Fruit fly (Drosophila melanogaster): Measurements from ENCODE around the gene CG14218.

dm6 chrX:19608042-19608609 is 26.3 kb upstream of the CG14218 start:
- TF ChIP-seq CG3407 (GFP tag; optimal IDR thresholded peaks at IDR 0.05) (no peak), unc-4 (GFP tag; IDR thresholded peaks at IDR 0.05; ENCODE audit: partially characterized antibody) (peak; percentile 32), CG32532 (GFP tag; IDR thresholded peaks at IDR 0.05) (no peak), gem (tag; optimal IDR thresholded peaks at IDR 0.05) (no peak), Myb (GFP tag; optimal IDR thresholded peaks at IDR 0.05) (no peak), sim (GFP tag; IDR thresholded peaks at IDR 0.05) (no peak), tx (GFP tag; optimal IDR thresholded peaks at IDR 0.05) (no peak), CG12155 (GFP tag; optimal IDR thresholded peaks at IDR 0.05) (no peak), CG1792 (GFP tag; optimal IDR thresholded peaks at IDR 0.05) (no peak), Deaf1 (tag; optimal IDR thresholded peaks at IDR 0.05) (no peak), Tbp (GFP tag; optimal IDR thresholded peaks at IDR 0.05) (no peak), CG1647 (GFP tag; optimal IDR thresholded peaks at IDR 0.05) (no peak), Opbp (GFP tag; IDR thresholded peaks at IDR 0.05; ENCODE audit: partially characterized antibody) (peak; percentile 55; the same call in 2 of the 3 replicates), Med (GFP tag) (peak; percentile 54)

Measured in whole organism, embryonic.